Worm (Caenorhabditis elegans) whole organism, L4 larva: Measurements from ENCODE around the gene clh-5.

Source experiments
- F26F4.8 ChIP-seq: fragments of 200-800 bp; sonication (Bioruptor generic); conservative IDR thresholded peaks from 2 replicates; pipeline ENCODE4 v1.3.6; 2022; ENCODE audit warnings: missing genetic modification characterization, missing compliant biosample characterization
- F44E2.7 ChIP-seq: fragments of 200-800 bp; sonication (Bioruptor generic); IDR thresholded peaks from 2 replicates; pipeline ENCODE4 v2.1.2; 2022; ENCODE audit warnings: missing genetic modification characterization, missing compliant biosample characterization
- F49E8.2 ChIP-seq: sonication (generic microtip); optimal IDR thresholded peaks from 2 replicates; lab custom pipeline; 2016; ENCODE audit warnings: missing compliant biosample characterization, mild to moderate bottlenecking, missing genetic modification characterization, borderline replicate concordance
- R02D3.7 ChIP-seq: fragments of 150-350 bp; sonication (generic microtip); optimal IDR thresholded peaks from 3 replicates; lab custom pipeline; 2014; ENCODE audit warnings: missing biosample characterization, missing genetic modification characterization
- Y5F2A.4 ChIP-seq: fragments of 200-800 bp; sonication (Bioruptor generic); optimal IDR thresholded peaks from 2 replicates; lab custom pipeline; 2018; ENCODE audit warnings: mild to moderate bottlenecking, missing genetic modification characterization, missing compliant biosample characterization
- Y75B8A.6 ChIP-seq: fragments of 200-800 bp; sonication (Bioruptor generic); IDR thresholded peaks from 2 replicates; pipeline ENCODE4 v1.3.6; 2022; ENCODE audit warnings: missing genetic modification reagents, missing genetic modification characterization, missing compliant biosample characterization
- ZK337.2 ChIP-seq: fragments of 200-800 bp; sonication (Bioruptor generic); IDR thresholded peaks from 2 replicates; pipeline ENCODE4 v1.3.6; 2022; ENCODE audit warnings: missing genetic modification reagents, missing genetic modification characterization, missing compliant biosample characterization
- aha-1 ChIP-seq: fragments of 150-350 bp; peaks from one replicate; lab custom pipeline; 2014; ENCODE audit warnings: missing biosample characterization, missing genetic modification characterization
- ama-1 ChIP-seq: fragments of 150-350 bp; optimal IDR thresholded peaks from 2 replicates; lab custom pipeline; 2014; ENCODE audit warnings: inconsistent platforms, mixed read lengths
- ceh-28 ChIP-seq: fragments of 150-350 bp; optimal IDR thresholded peaks from 2 replicates; lab custom pipeline; 2014; ENCODE audit warnings: missing biosample characterization, missing genetic modification reagents, missing genetic modification characterization
- ceh-32 ChIP-seq: sonication (generic microtip); optimal IDR thresholded peaks from 2 replicates; lab custom pipeline; 2016; ENCODE audit warnings: mild to moderate bottlenecking, missing genetic modification characterization, missing compliant biosample characterization; ENCODE audit not compliant: poor library complexity
- ceh-82 ChIP-seq: sonication (generic microtip); optimal IDR thresholded peaks from 2 replicates; lab custom pipeline; 2017; ENCODE audit warnings: missing biosample characterization, missing genetic modification characterization
- daf-16 ChIP-seq, 3 experiments: sonication (generic microtip); optimal IDR thresholded peaks; 2 replicates each; lab custom pipeline; 2016 to 2017; ENCODE audit warnings: missing genetic modification characterization in 3 of 3, missing genetic modification reagents in 3 of 3, mild to moderate bottlenecking in 2 of 3, missing compliant biosample characterization in 2 of 3, missing biosample characterization in 1 of 3, moderate library complexity in 1 of 3
- daf-8 ChIP-seq: fragments of 200-800 bp; sonication (Bioruptor generic); IDR thresholded peaks from 2 replicates; pipeline ENCODE4 v1.3.6; 2022; ENCODE audit warnings: missing genetic modification characterization, missing compliant biosample characterization
- egl-27 ChIP-seq: sonication (generic microtip); optimal IDR thresholded peaks from 3 replicates; lab custom pipeline; 2017; ENCODE audit warnings: missing biosample characterization, missing genetic modification reagents, missing genetic modification characterization
- fkh-10 ChIP-seq: fragments of 150-350 bp; optimal IDR thresholded peaks from 2 replicates; lab custom pipeline; 2014; ENCODE audit warnings: missing biosample characterization, missing genetic modification reagents, missing genetic modification characterization
- fos-1 ChIP-seq: fragments of 150-350 bp; optimal IDR thresholded peaks from 2 replicates; lab custom pipeline; 2014; ENCODE audit warnings: missing biosample characterization, missing genetic modification characterization
- hif-1 ChIP-seq, 2 experiments: sonication (generic microtip); optimal IDR thresholded peaks; 2 replicates each; lab custom pipeline; 2016 to 2017; ENCODE audit warnings: missing compliant biosample characterization in 2 of 2, missing genetic modification characterization in 2 of 2, missing genetic modification reagents in 2 of 2, missing genotype in 2 of 2, mild to moderate bottlenecking in 1 of 2
- hlh-11 ChIP-seq: fragments of 200-800 bp; sonication (Bioruptor generic); optimal IDR thresholded peaks from 2 replicates; lab custom pipeline; 2018; ENCODE audit warnings: mild to moderate bottlenecking, missing genetic modification characterization, missing compliant biosample characterization
- lim-7 ChIP-seq: fragments of 200-800 bp; sonication (Bioruptor generic); IDR thresholded peaks from 2 replicates; pipeline ENCODE4 v1.3.6; 2022; ENCODE audit warnings: missing genetic modification characterization, missing compliant biosample characterization
- lin-13 ChIP-seq: fragments of 150-350 bp; optimal IDR thresholded peaks from 2 replicates; lab custom pipeline; 2014; ENCODE audit warnings: missing biosample characterization, missing genetic modification reagents, missing genetic modification characterization
- lin-29 ChIP-seq: fragments of 200-800 bp; sonication (Bioruptor generic); IDR thresholded peaks from 2 replicates; pipeline ENCODE4 v1.3.6; 2022; ENCODE audit warnings: missing genetic modification reagents, missing genetic modification characterization, missing compliant biosample characterization
- madf-9 ChIP-seq: fragments of 200-800 bp; sonication (Bioruptor generic); conservative IDR thresholded peaks from 2 replicates; pipeline ENCODE4 v1.3.6; 2022; ENCODE audit warnings: missing genetic modification reagents, missing genetic modification characterization, missing compliant biosample characterization
- mep-1 ChIP-seq: fragments of 150-350 bp; sonication (generic microtip); optimal IDR thresholded peaks from 3 replicates; lab custom pipeline; 2014; ENCODE audit warnings: missing biosample characterization, missing genetic modification characterization
- mxl-2 ChIP-seq: fragments of 200-800 bp; sonication (Bioruptor generic); conservative IDR thresholded peaks from 2 replicates; pipeline ENCODE4 v1.3.6; 2022; ENCODE audit warnings: missing genetic modification reagents, missing genetic modification characterization, missing compliant biosample characterization
- nhr-102 ChIP-seq: sonication (generic microtip); optimal IDR thresholded peaks from 2 replicates; lab custom pipeline; 2016; ENCODE audit warnings: mild to moderate bottlenecking, missing genetic modification characterization, moderate library complexity, missing compliant biosample characterization
- nhr-237 ChIP-seq: sonication (generic microtip); optimal IDR thresholded peaks from 2 replicates; lab custom pipeline; 2017; ENCODE audit warnings: missing biosample characterization, missing genetic modification characterization
- nhr-28 ChIP-seq: fragments of 150-350 bp; optimal IDR thresholded peaks from 2 replicates; lab custom pipeline; 2014; ENCODE audit warnings: missing biosample characterization, missing genetic modification characterization
- nhr-41 ChIP-seq: fragments of 200-800 bp; sonication (Bioruptor generic); IDR thresholded peaks from 2 replicates; pipeline ENCODE4 v1.3.6; 2022; ENCODE audit warnings: missing genetic modification reagents, missing genetic modification characterization, missing compliant biosample characterization
- sdz-12 ChIP-seq: fragments of 200-800 bp; sonication (Bioruptor generic); optimal IDR thresholded peaks from 2 replicates; lab custom pipeline; 2018; ENCODE audit warnings: mild to moderate bottlenecking, missing genetic modification characterization, missing compliant biosample characterization
- snpc-4 ChIP-seq: fragments of 150-350 bp; optimal IDR thresholded peaks from 2 replicates; lab custom pipeline; 2014; ENCODE audit warnings: missing biosample characterization, missing genetic modification characterization
- unc-39 ChIP-seq: sonication (generic microtip); optimal IDR thresholded peaks from 2 replicates; lab custom pipeline; 2017; ENCODE audit warnings: missing biosample characterization, missing genetic modification characterization
- unc-62 ChIP-seq, 3 experiments: fragments of 150-350 bp in 1 of 3; sonication (generic microtip); optimal IDR thresholded peaks in 2 of 3; peaks in 1 of 3; 1 replicate in 1 of 3; 2 replicates in 2 of 3; lab custom pipeline; 2014 to 2017; ENCODE audit warnings: missing biosample characterization in 3 of 3, missing genetic modification characterization in 3 of 3, missing genetic modification reagents in 3 of 3, missing genotype in 1 of 3
- zag-1 ChIP-seq: fragments of 150-350 bp; optimal IDR thresholded peaks from 2 replicates; lab custom pipeline; 2014; ENCODE audit warnings: missing biosample characterization, missing genetic modification characterization
- zfp-3 ChIP-seq: fragments of 200-800 bp; sonication (Bioruptor generic); conservative IDR thresholded peaks from 2 replicates; pipeline ENCODE4 v1.3.6; 2022; ENCODE audit warnings: missing genetic modification reagents, missing genetic modification characterization, missing compliant biosample characterization
- ztf-11 ChIP-seq: fragments of 150-350 bp; optimal IDR thresholded peaks from 2 replicates; lab custom pipeline; 2014; ENCODE audit warnings: missing biosample characterization, missing genetic modification characterization

clh-5 gene

ce11 chrII:9098505-9098904 is at the start of gene clh-5:
TSS of gene clh-5 (minus strand) at chrII:9098605.
- TF ChIP-seq fos-1 (tag; lab: Kevin White, UChicago) (no peak), egl-27 (tag; lab: Kevin White, UChicago) (no peak), mxl-2 (no peak), zfp-3 (GFP tag; lab: Robert Waterston, UW) (no peak), nhr-28 (tag; lab: Kevin White, UChicago) (no peak)

DNA sequence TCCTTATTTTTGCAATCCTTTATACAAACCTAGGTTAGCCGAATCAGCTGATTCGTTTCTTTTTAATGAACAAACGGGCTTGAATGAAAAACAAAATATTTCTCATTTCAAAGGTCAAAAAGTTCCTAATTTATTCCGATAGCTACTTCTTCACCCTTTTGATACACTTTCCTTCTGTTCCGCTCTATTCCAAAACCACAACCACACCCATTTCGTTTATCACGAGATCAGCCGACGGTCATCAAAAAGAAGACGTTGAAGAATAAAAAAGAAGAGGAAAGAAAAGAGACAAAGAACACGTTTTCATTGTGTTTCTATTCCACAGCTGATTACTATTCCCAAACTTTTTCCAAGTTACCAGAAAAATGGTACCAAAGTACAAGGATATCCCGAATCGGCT is 49.7 kb upstream of the clh-5 start:
- TF ChIP-seq nhr-102 (tag; lab: Kevin White, UChicago) = no peak
- no peak for TF ChIP-seq fos-1 (tag; lab: Kevin White, UChicago)
- no peak for TF ChIP-seq ceh-82 (tag; lab: Kevin White, UChicago)
- TF ChIP-seq lim-7 (GFP tag; lab: Robert Waterston, UW) = no peak
- TF ChIP-seq fkh-10 (GFP tag; lab: Kevin White, UChicago) = no peak
- no peak for TF ChIP-seq hlh-11 (tag; lab: Kevin White, UChicago)
- TF ChIP-seq sdz-12 (GFP tag; lab: Kevin White, UChicago) = no peak
- TF ChIP-seq F26F4.8 (GFP tag; lab: Robert Waterston, UW) = no peak
- no peak for TF ChIP-seq daf-16 (GFP tag; optimal IDR thresholded peaks at IDR 0.05; lab: Kevin White, UChicago)
- no peak for TF ChIP-seq daf-16 (tag; optimal IDR thresholded peaks at IDR 0.05; lab: Kevin White, UChicago)
- TF ChIP-seq nhr-237 = no peak
- TF ChIP-seq unc-39 (tag; lab: Kevin White, UChicago) = no peak
- no peak for TF ChIP-seq ama-1 (lab: Kevin White, UChicago)
- no peak for TF ChIP-seq R02D3.7 (tag; lab: Kevin White, UChicago)
- no peak for TF ChIP-seq mep-1
- no peak for TF ChIP-seq ztf-11 (tag; lab: Kevin White, UChicago)
- TF ChIP-seq hif-1 (tag; optimal IDR thresholded peaks at IDR 0.05; lab: Kevin White, UChicago) = no peak
- TF ChIP-seq lin-29 (GFP tag; lab: Robert Waterston, UW) = no peak
- TF ChIP-seq zag-1 (tag; lab: Kevin White, UChicago) = no peak
- TF ChIP-seq, all 104 proteins: peak for 0

- TF ChIP-seq daf-8 (no peak), ceh-28 (no peak), daf-16 (GFP tag; optimal IDR thresholded peaks at IDR 0.05; lab: Kevin White, UChicago) (no peak), daf-16 (tag; optimal IDR thresholded peaks at IDR 0.05; lab: Kevin White, UChicago) (no peak), F44E2.7 (GFP tag; lab: Robert Waterston, UW) (no peak), Y5F2A.4 (GFP tag; lab: Kevin White, UChicago) (no peak), ZK337.2 (GFP tag; lab: Robert Waterston, UW) (no peak), lin-13 (GFP tag; lab: Kevin White, UChicago) (no peak), madf-9 (GFP tag; lab: Robert Waterston, UW) (no peak), aha-1 (tag; lab: Kevin White, UChicago) (peak; percentile 41)
These were observed 47.6 kb upstream of the clh-5 start, which contains the start of gene W07A12.4 for ce11 chrII:9145961-9146360. TSS of gene W07A12.4 (plus strand) at chrII:9146261.

DNA sequence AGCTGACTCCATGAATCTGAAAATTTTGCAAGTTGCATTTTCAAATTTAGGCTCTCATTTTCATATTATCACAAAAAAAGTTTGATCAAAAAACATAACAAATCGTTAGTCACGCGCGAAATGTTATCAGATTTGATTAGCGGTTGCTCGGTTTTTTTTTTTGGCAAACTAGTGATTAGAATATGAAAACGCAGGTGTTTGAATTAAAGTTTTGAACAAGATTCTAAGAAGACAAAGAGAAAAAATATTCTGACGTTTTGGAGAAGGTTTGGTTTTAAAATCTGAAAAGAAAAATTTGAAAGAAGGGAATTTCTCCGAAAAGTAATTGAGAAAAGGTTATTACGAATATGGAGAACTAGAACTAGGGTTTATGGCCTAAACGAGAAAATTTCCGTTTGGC is 46.0 kb upstream of the clh-5 start:
- TF ChIP-seq Y75B8A.6 (GFP tag; lab: Robert Waterston, UW) = no peak
- no peak for TF ChIP-seq F49E8.2 (tag; lab: Kevin White, UChicago)

- TF ChIP-seq ceh-32 (tag; lab: Kevin White, UChicago) = no peak
- TF ChIP-seq nhr-41 (GFP tag; lab: Robert Waterston, UW) = no peak
- peak in 1 of 2 experiments; percentile 93 for TF ChIP-seq unc-62 (GFP tag; optimal IDR thresholded peaks at IDR 0.05 in 1 of 2; lab: Kevin White, UChicago)
- TF ChIP-seq unc-62 (tag; optimal IDR thresholded peaks at IDR 0.05; lab: Kevin White, UChicago) = no peak
- TF ChIP-seq snpc-4 = no peak
- TF ChIP-seq, all 104 proteins: peak for 1
These were observed 45.4 kb upstream of the clh-5 start for ce11 chrII:9143795-9144194.
